Fruit fly (Drosophila melanogaster) whole organism: ENCODE results near the gene CG10098.

ENCODE experiments used
- CG8478 ChIP-seq: fragments of >200 bp; optimal IDR thresholded peaks from 2 replicates; lab custom pipeline; 2018; ENCODE audit warnings: inconsistent platforms
- Dll ChIP-seq: fragments of >200 bp; optimal IDR thresholded peaks from 2 replicates; lab custom pipeline; 2017
- EcR ChIP-seq, 2 experiments: fragments of >200 bp; optimal IDR thresholded peaks; 2 replicates each; lab custom pipeline; 2017; ENCODE audit warnings: missing biosample characterization in 2 of 2, missing genetic modification characterization in 2 of 2, missing genetic modification reagents in 2 of 2
- pan ChIP-seq: fragments of >200 bp; optimal IDR thresholded peaks from 2 replicates; lab custom pipeline; 2017
- psq ChIP-seq: fragments of >200 bp; optimal IDR thresholded peaks from 2 replicates; lab custom pipeline; 2017
- usp ChIP-seq: fragments of >200 bp; optimal IDR thresholded peaks from 2 replicates; lab custom pipeline; 2017; ENCODE audit warnings: missing biosample characterization, missing genetic modification characterization, mixed read lengths

Gene CG10098

dm6 chr3R:7144245-7144904 is 20.0 kb downstream of the CG10098 start, which contains the start of the genes CG14610 and CG2656:
TSS of gene CG14610 (minus strand) at chr3R:7144295.
TSS of gene CG2656 (plus strand) at chr3R:7144724.
- TF ChIP-seq psq (lab: Kevin White, UChicago): no peak
- no peak for TF ChIP-seq Dll (lab: Kevin White, UChicago)
- TF ChIP-seq pan (lab: Kevin White, UChicago): no peak
- TF ChIP-seq CG8478 (lab: Kevin White, UChicago): no peak
- no peak for TF ChIP-seq EcR (GFP tag; optimal IDR thresholded peaks at IDR 0.05; lab: Kevin White, UChicago)
- TF ChIP-seq usp: no peak

- no peak for TF ChIP-seq usp
- TF ChIP-seq EcR (GFP tag; optimal IDR thresholded peaks at IDR 0.05; lab: Kevin White, UChicago): no peak
- TF ChIP-seq psq (lab: Kevin White, UChicago): no peak
- TF ChIP-seq CG8478 (lab: Kevin White, UChicago): no peak
- TF ChIP-seq pan (lab: Kevin White, UChicago): no peak
- no peak for TF ChIP-seq Dll (lab: Kevin White, UChicago)
These were observed 26.4 kb downstream of the CG10098 start, which contains the start of the genes gfzf and Sas-4 for dm6 chr3R:7150544-7151406. TSS of gene gfzf (minus strand) at chr3R:7150968. TSS of gene Sas-4 (plus strand) at chr3R:7151367.

dm6 chr3R:7154586-7155357 is 30.4 kb downstream of the CG10098 start, which contains the start of gene MAGE:
TSS of gene MAGE (minus strand) at chr3R:7155180.
- TF ChIP-seq Dll (lab: Kevin White, UChicago) (no peak), EcR (GFP tag; optimal IDR thresholded peaks at IDR 0.05; lab: Kevin White, UChicago) (no peak), usp (no peak), CG8478 (lab: Kevin White, UChicago) (no peak), pan (lab: Kevin White, UChicago) (no peak), psq (lab: Kevin White, UChicago) (no peak)

- TF ChIP-seq Dll (lab: Kevin White, UChicago): no peak
- TF ChIP-seq usp: no peak
- TF ChIP-seq pan (lab: Kevin White, UChicago): no peak
- TF ChIP-seq CG8478 (lab: Kevin White, UChicago): no peak
- no peak for TF ChIP-seq psq (lab: Kevin White, UChicago)
- TF ChIP-seq EcR (GFP tag; optimal IDR thresholded peaks at IDR 0.05; lab: Kevin White, UChicago): no peak
These were observed 32.8 kb downstream of the CG10098 start for dm6 chr3R:7157102-7157501.

dm6 chr3R:7159615-7160014 is 35.3 kb downstream of the CG10098 start:
- TF ChIP-seq usp: no peak
- no peak for TF ChIP-seq pan (lab: Kevin White, UChicago)
- TF ChIP-seq CG8478 (lab: Kevin White, UChicago): no peak
- no peak for TF ChIP-seq psq (lab: Kevin White, UChicago)
- TF ChIP-seq Dll (lab: Kevin White, UChicago): no peak
- no peak for TF ChIP-seq EcR (GFP tag; optimal IDR thresholded peaks at IDR 0.05; lab: Kevin White, UChicago)

dm6 chr3R:7162356-7163289 is 38.3 kb downstream of the CG10098 start, which contains the start of gene sas:
TSS of gene sas (plus strand) at chr3R:7162808.
- TF ChIP-seq CG8478 (lab: Kevin White, UChicago) (no peak), Dll (lab: Kevin White, UChicago) (peak; percentile 69), usp (no peak), psq (lab: Kevin White, UChicago) (no peak), EcR (GFP tag; optimal IDR thresholded peaks at IDR 0.05; lab: Kevin White, UChicago) (peak in 1 of 2 experiments; percentile 64), pan (lab: Kevin White, UChicago) (no peak)

- TF ChIP-seq psq (lab: Kevin White, UChicago): no peak
- no peak for TF ChIP-seq Dll (lab: Kevin White, UChicago)
- no peak for TF ChIP-seq CG8478 (lab: Kevin White, UChicago)
- no peak for TF ChIP-seq EcR (GFP tag; optimal IDR thresholded peaks at IDR 0.05; lab: Kevin White, UChicago)
- no peak for TF ChIP-seq usp
These were observed 45.6 kb downstream of the CG10098 start for dm6 chr3R:7169927-7170326.

- TF ChIP-seq usp (no peak), psq (lab: Kevin White, UChicago) (no peak), EcR (GFP tag; optimal IDR thresholded peaks at IDR 0.05; lab: Kevin White, UChicago) (peak in 1 of 2 experiments; percentile 67), CG8478 (lab: Kevin White, UChicago) (no peak), pan (lab: Kevin White, UChicago) (no peak), Dll (lab: Kevin White, UChicago) (no peak)
These were observed 47.2 kb downstream of the CG10098 start for dm6 chr3R:7171384-7172099.

dm6 chr3R:7172978-7173377 is 48.6 kb downstream of the CG10098 start:
- TF ChIP-seq CG8478 (lab: Kevin White, UChicago) (no peak), Dll (lab: Kevin White, UChicago) (no peak), pan (lab: Kevin White, UChicago) (no peak), EcR (GFP tag; optimal IDR thresholded peaks at IDR 0.05; lab: Kevin White, UChicago) (no peak), psq (lab: Kevin White, UChicago) (no peak), usp (no peak)
